Fruit fly (Drosophila melanogaster) Kc167 (cell line): ENCODE data around the gene CG7091.

Experiments used
- Myc ChIP-seq: fragments of >200 bp; optimal IDR thresholded peaks from 2 replicates; lab custom pipeline; 2017; ENCODE audit warnings: missing external identifiers
- Sin3A ChIP-seq: fragments of >200 bp; optimal IDR thresholded peaks from 2 replicates; lab custom pipeline; 2018; ENCODE audit warnings: missing external identifiers
- h ChIP-seq: fragments of >200 bp; optimal IDR thresholded peaks from 3 replicates; lab custom pipeline; 2018; ENCODE audit warnings: missing external identifiers
- insv ChIP-seq: fragments of >200 bp; optimal IDR thresholded peaks from 3 replicates; lab custom pipeline; 2018; ENCODE audit warnings: missing external identifiers
- psq ChIP-seq: fragments of >200 bp; optimal IDR thresholded peaks from 2 replicates; lab custom pipeline; 2017; ENCODE audit warnings: missing external identifiers
- ttk ChIP-seq: sonication (Bioruptor generic); optimal IDR thresholded peaks from 2 replicates; lab custom pipeline; 2017; ENCODE audit warnings: missing external identifiers

The CG7091 gene

dm6 chr3R:12977371-12978050 is at the start of gene CG7091, which contains the start of gene CG7381:
TSS of gene CG7091 (plus strand) at chr3R:12978000.
TSS of gene CG7381 (minus strand) at chr3R:12977471.
- TF ChIP-seq insv (lab: Kevin White, UChicago): no peak
- no peak for TF ChIP-seq psq (lab: Kevin White, UChicago)
- TF ChIP-seq Myc (lab: Kevin White, UChicago): no peak
- no peak for TF ChIP-seq h
- no peak for TF ChIP-seq ttk (lab: Kevin White, UChicago)
- TF ChIP-seq Sin3A: no peak

DNA sequence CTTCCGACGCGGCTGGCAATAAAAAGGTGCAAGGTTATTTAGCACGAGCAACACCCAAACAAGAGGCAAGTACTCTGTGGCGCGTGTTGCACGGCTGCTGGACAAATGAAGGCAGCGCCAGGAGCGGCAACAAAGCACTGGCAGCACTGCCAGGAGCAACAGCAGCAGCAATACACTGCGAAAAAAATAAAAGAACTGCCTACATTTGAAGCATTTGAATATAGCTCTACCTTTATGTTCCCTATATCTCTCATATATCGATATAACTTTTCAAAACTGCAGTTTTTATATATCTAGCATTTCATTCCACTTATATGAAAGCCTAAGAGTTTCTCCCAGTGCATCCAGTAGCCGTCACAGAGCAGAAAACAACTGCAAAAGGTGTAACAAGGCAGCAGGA is 20.4 kb upstream of the CG7091 start:
- no peak for TF ChIP-seq psq (lab: Kevin White, UChicago)
- TF ChIP-seq h: no peak
- no peak for TF ChIP-seq Sin3A
- no peak for TF ChIP-seq ttk (lab: Kevin White, UChicago)
- no peak for TF ChIP-seq insv (lab: Kevin White, UChicago)

dm6 chr3R:12960227-12960626 is 17.6 kb upstream of the CG7091 start:
- no peak for TF ChIP-seq ttk (lab: Kevin White, UChicago)
- TF ChIP-seq psq (lab: Kevin White, UChicago): no peak
- TF ChIP-seq Myc (lab: Kevin White, UChicago): no peak
- TF ChIP-seq Sin3A: no peak
- TF ChIP-seq insv (lab: Kevin White, UChicago): no peak
- no peak for TF ChIP-seq h

dm6 chr3R:12960929-12961855 is 16.6 kb upstream of the CG7091 start, which contains the start of gene Spc25:
TSS of gene Spc25 (plus strand) at chr3R:12961745.
- TF ChIP-seq Myc (lab: Kevin White, UChicago) (no peak), h (no peak), psq (lab: Kevin White, UChicago) (no peak), Sin3A (no peak), insv (lab: Kevin White, UChicago) (no peak), ttk (lab: Kevin White, UChicago) (no peak)

dm6 chr3R:12962612-12963011 is 15.2 kb upstream of the CG7091 start:
- TF ChIP-seq insv (lab: Kevin White, UChicago) (no peak), psq (lab: Kevin White, UChicago) (no peak), ttk (lab: Kevin White, UChicago) (no peak), h (no peak), Myc (lab: Kevin White, UChicago) (no peak), Sin3A (no peak)

- TF ChIP-seq ttk (lab: Kevin White, UChicago) (no peak), Sin3A (no peak), h (no peak), psq (lab: Kevin White, UChicago) (no peak), Myc (lab: Kevin White, UChicago) (no peak), insv (lab: Kevin White, UChicago) (no peak)
Observed at dm6 chr3R:12963491-12963890, 14.3 kb upstream of the CG7091 start, which contains the start of gene Cyp304a1. TSS of gene Cyp304a1 (plus strand) at chr3R:12963791.

DNA sequence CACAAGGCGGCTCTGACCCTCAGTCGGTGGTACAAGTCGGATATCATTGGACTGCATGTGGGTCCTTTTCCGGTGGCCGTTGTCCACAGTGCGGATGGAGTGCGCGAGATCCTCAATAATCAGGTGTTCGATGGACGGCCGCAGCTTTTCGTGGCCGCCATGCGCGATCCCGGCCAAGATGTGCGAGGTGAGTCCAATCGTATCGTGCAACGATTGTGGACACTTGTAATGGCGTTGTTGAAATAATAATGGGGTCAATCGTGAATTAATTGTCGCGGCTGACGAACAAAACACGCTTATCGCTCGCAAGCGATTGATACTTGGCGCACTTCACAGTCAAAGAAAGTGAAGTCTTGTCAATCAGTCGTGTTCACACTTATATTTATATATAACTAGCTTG is 13.8 kb upstream of the CG7091 start:
- TF ChIP-seq Myc (lab: Kevin White, UChicago) (no peak), Sin3A (no peak)

dm6 chr3R:12967612-12968011 is 10.2 kb upstream of the CG7091 start, which contains the start of the genes CG14384 and grsm:
TSS of gene CG14384 (minus strand) at chr3R:12967712.
TSS of gene grsm (minus strand) at chr3R:12967712.
- TF ChIP-seq Sin3A: no peak
- no peak for TF ChIP-seq ttk (lab: Kevin White, UChicago)
- TF ChIP-seq Myc (lab: Kevin White, UChicago): no peak
- no peak for TF ChIP-seq psq (lab: Kevin White, UChicago)
- no peak for TF ChIP-seq h
- no peak for TF ChIP-seq insv (lab: Kevin White, UChicago)

DNA sequence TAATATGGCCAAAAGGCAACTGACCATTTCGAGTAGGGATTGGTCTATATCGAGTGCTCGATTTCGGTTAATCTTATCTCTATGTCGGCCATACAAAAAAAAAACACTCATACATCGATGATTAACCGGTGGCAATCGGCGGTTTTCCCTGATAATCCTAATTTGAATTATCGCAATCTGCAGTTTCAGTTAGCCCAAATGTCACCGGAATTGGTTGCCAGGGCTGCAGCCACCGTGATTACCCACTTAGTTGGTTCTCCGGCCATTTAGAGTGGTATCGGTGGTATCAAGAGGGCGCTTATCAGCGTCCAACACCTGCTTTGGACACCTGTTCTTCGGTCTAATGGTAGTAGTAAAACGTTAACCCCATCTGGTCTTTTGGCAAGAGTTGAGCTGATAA is 5.7 kb upstream of the CG7091 start:
- TF ChIP-seq Myc (lab: Kevin White, UChicago): no peak
- TF ChIP-seq h: no peak
- no peak for TF ChIP-seq insv (lab: Kevin White, UChicago)
- TF ChIP-seq ttk (lab: Kevin White, UChicago): no peak
- no peak for TF ChIP-seq psq (lab: Kevin White, UChicago)
- no peak for TF ChIP-seq Sin3A

DNA sequence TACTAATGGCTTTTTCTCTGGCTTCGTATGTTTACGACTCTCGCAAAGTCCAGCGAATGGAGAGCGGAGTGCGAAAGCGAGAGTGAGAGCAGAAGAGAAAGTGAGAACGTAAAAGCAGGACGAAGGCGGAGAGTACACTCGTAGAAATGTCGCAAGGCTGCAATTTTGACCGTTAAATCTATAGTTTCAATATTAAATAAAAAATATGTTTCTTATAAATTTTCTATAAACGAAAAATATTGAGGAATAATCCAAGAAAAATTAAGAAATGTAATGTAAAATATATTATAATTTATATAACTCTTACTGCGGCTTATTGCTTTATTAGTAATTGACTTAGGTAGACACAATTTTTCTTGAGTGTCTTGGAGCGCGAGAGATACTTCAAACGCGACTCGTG is 3.4 kb upstream of the CG7091 start:
- TF ChIP-seq psq (lab: Kevin White, UChicago): no peak
- no peak for TF ChIP-seq h
- TF ChIP-seq Sin3A: no peak
- TF ChIP-seq Myc (lab: Kevin White, UChicago): no peak
- no peak for TF ChIP-seq ttk (lab: Kevin White, UChicago)
- TF ChIP-seq insv (lab: Kevin White, UChicago): no peak

- TF ChIP-seq psq (lab: Kevin White, UChicago): no peak
- TF ChIP-seq Sin3A: no peak
- TF ChIP-seq insv (lab: Kevin White, UChicago): no peak
- no peak for TF ChIP-seq h
- TF ChIP-seq Myc (lab: Kevin White, UChicago): no peak
- no peak for TF ChIP-seq ttk (lab: Kevin White, UChicago)
Observed at dm6 chr3R:12975223-12975622, 2.6 kb upstream of the CG7091 start.
